Fruit fly (Drosophila melanogaster) whole organism, prepupa: ENCODE data around the gene CG33272.
A peak's percentile ranks its signal among the peaks of the same experiment; 100 is the strongest.

Experiments used
- CG11762 ChIP-seq: fragments of 200-800 bp; sonication (Bioruptor generic); optimal IDR thresholded peaks from 3 replicates; lab custom pipeline; 2016; ENCODE audit warnings: missing biosample characterization, missing genetic modification characterization; ENCODE audit not compliant: insufficient read depth
- CG11902 ChIP-seq: fragments of 200-800 bp; sonication (Bioruptor generic); optimal IDR thresholded peaks from 3 replicates; lab custom pipeline; 2016; ENCODE audit warnings: missing biosample characterization, missing genetic modification characterization
- CG15336 ChIP-seq: fragments of 200-800 bp; sonication (Bioruptor generic); IDR thresholded peaks from 2 replicates; pipeline ENCODE4 v1.3.6; 2022; ENCODE audit warnings: missing biosample characterization, missing genetic modification characterization
- CG1621 ChIP-seq: fragments of 200-800 bp; sonication (Bioruptor generic); optimal IDR thresholded peaks from 3 replicates; lab custom pipeline; 2018; ENCODE audit warnings: missing biosample characterization, mild to moderate bottlenecking, missing genetic modification characterization
- CG16779 ChIP-seq: fragments of 200-800 bp; sonication (Bioruptor generic); optimal IDR thresholded peaks from 3 replicates; lab custom pipeline; 2017; ENCODE audit warnings: missing biosample characterization, mild to moderate bottlenecking, missing genetic modification characterization
- CG3032 ChIP-seq: fragments of 200-800 bp; optimal IDR thresholded peaks from 2 replicates; lab custom pipeline; 2019; ENCODE audit warnings: missing biosample characterization, mild to moderate bottlenecking, missing genetic modification characterization, moderate library complexity
- CG32006 ChIP-seq: fragments of 200-800 bp; sonication (Bioruptor generic); optimal IDR thresholded peaks from 3 replicates; lab custom pipeline; 2017; ENCODE audit warnings: missing biosample characterization, mild to moderate bottlenecking, missing genetic modification characterization
- CG34406 ChIP-seq: fragments of 200-800 bp; sonication (Bioruptor generic); optimal IDR thresholded peaks from 3 replicates; lab custom pipeline; 2016; ENCODE audit warnings: missing biosample characterization, missing genetic modification characterization
- CG3919 ChIP-seq: fragments of 200-800 bp; sonication (Bioruptor generic); optimal IDR thresholded peaks from 3 replicates; lab custom pipeline; 2016; ENCODE audit warnings: missing biosample characterization, missing genetic modification characterization
- CG4318 ChIP-seq: fragments of 200-800 bp; sonication (Bioruptor generic); optimal IDR thresholded peaks from 3 replicates; lab custom pipeline; 2017; ENCODE audit warnings: missing biosample characterization, mild to moderate bottlenecking, missing genetic modification characterization
- CG6163 ChIP-seq: fragments of 200-800 bp; sonication (Bioruptor generic); IDR thresholded peaks from 3 replicates; pipeline ENCODE4 v1.3.6; 2022; ENCODE audit warnings: missing biosample characterization, missing genetic modification characterization
- CG6276 ChIP-seq: fragments of 200-800 bp; sonication (Bioruptor generic); optimal IDR thresholded peaks from 2 replicates; lab custom pipeline; 2017; ENCODE audit warnings: missing biosample characterization, mild to moderate bottlenecking, missing genetic modification characterization
- CG6792 ChIP-seq: fragments of 200-800 bp; sonication (Bioruptor generic); optimal IDR thresholded peaks from 3 replicates; lab custom pipeline; 2016; ENCODE audit warnings: missing biosample characterization, missing genetic modification characterization
- CG6808 ChIP-seq: fragments of 200-800 bp; sonication (Bioruptor generic); optimal IDR thresholded peaks from 3 replicates; lab custom pipeline; 2017; ENCODE audit warnings: missing biosample characterization, missing genetic modification characterization, mild to moderate bottlenecking, moderate library complexity, missing genetic modification reagents
- CG8119 ChIP-seq: fragments of 200-800 bp; sonication (Bioruptor generic); IDR thresholded peaks from 3 replicates; pipeline ENCODE4 v1.3.6; 2022; ENCODE audit warnings: missing biosample characterization, missing genetic modification characterization
- CG8319 ChIP-seq: fragments of 200-800 bp; sonication (Bioruptor generic); optimal IDR thresholded peaks from 3 replicates; lab custom pipeline; 2016; ENCODE audit warnings: missing biosample characterization, missing genetic modification characterization
- CG9139 ChIP-seq: fragments of 200-800 bp; sonication (Bioruptor generic); optimal IDR thresholded peaks from 3 replicates; lab custom pipeline; 2017; ENCODE audit warnings: missing biosample characterization, mild to moderate bottlenecking, missing genetic modification characterization
- Eip75B ChIP-seq: fragments of 200-800 bp; sonication (Bioruptor generic); optimal IDR thresholded peaks from 3 replicates; lab custom pipeline; 2016; ENCODE audit warnings: missing biosample characterization, missing genetic modification characterization
- Eip78C ChIP-seq: fragments of 200-800 bp; sonication (Bioruptor generic); peaks from one replicate; lab custom pipeline; 2016; ENCODE audit warnings: missing biosample characterization, missing genetic modification characterization
- Gug ChIP-seq: fragments of 200-800 bp; sonication (Bioruptor generic); IDR thresholded peaks from 2 replicates; pipeline ENCODE4 v1.3.6; 2022; ENCODE audit warnings: missing biosample characterization, missing genetic modification characterization
- Hr4 ChIP-seq: fragments of 200-800 bp; sonication (Bioruptor generic); optimal IDR thresholded peaks from 3 replicates; lab custom pipeline; 2016; ENCODE audit warnings: missing biosample characterization, missing genetic modification characterization
- Sox14 ChIP-seq: fragments of 200-800 bp; sonication (Bioruptor generic); optimal IDR thresholded peaks from 3 replicates; lab custom pipeline; 2016; ENCODE audit warnings: missing biosample characterization, missing genetic modification characterization
- dac ChIP-seq: fragments of 200-800 bp; sonication (Bioruptor generic); optimal IDR thresholded peaks from 2 replicates; lab custom pipeline; 2017; ENCODE audit warnings: missing biosample characterization, mild to moderate bottlenecking, missing genetic modification characterization
- eg ChIP-seq: fragments of 200-800 bp; sonication (Bioruptor generic); IDR thresholded peaks from 3 replicates; pipeline ENCODE4 v1.3.6; 2022; ENCODE audit warnings: missing biosample characterization, missing genetic modification characterization
- fkh ChIP-seq: fragments of 200-800 bp; sonication (Bioruptor generic); optimal IDR thresholded peaks from 3 replicates; lab custom pipeline; 2017; ENCODE audit warnings: missing biosample characterization, mild to moderate bottlenecking, missing genetic modification characterization, moderate library complexity
- spab ChIP-seq: fragments of 200-800 bp; sonication (Bioruptor generic); optimal IDR thresholded peaks from 2 replicates; lab custom pipeline; 2017; ENCODE audit warnings: missing biosample characterization, mild to moderate bottlenecking, missing genetic modification characterization, missing genetic modification reagents
- svp ChIP-seq: fragments of 200-800 bp; sonication (Bioruptor generic); peaks from one replicate; lab custom pipeline; 2016; ENCODE audit warnings: missing biosample characterization, missing genetic modification characterization
- vri ChIP-seq: fragments of 200-800 bp; sonication (Bioruptor generic); optimal IDR thresholded peaks from 3 replicates; lab custom pipeline; 2016; ENCODE audit warnings: missing biosample characterization, mild to moderate bottlenecking, missing genetic modification characterization

Gene CG33272

DNA sequence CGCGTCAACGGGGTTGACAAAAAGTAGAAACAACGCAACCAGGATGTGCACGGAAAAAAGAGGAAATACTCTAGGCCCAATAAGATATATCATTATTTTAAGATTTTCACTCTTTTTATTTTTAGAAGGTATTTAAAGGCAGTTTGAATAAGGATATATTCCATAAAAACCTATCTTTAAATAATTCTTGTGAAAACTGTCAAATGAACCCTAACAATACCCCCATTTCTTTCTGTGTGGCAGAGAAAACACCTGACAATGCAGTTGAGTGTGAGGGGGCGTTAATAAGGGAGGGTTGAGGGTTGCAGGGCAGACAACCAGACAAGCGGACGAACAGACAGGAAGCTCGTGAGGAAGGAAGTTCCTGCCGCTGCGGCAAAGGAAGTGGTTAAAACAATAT is 41.6 kb upstream of the CG33272 start (continued):
- peak; percentile 34 for TF ChIP-seq dac (GFP tag; lab: Kevin White, UChicago)
- peak; percentile 81 for TF ChIP-seq eg (GFP tag; lab: Robert Waterston, UW)
- TF ChIP-seq CG3919, result peak; percentile 65
- peak; percentile 87 for TF ChIP-seq Eip78C (GFP tag; lab: Kevin White, UChicago)
- peak; percentile 56 for TF ChIP-seq CG6276 (GFP tag; lab: Kevin White, UChicago)
- peak; percentile 50 for TF ChIP-seq CG3032 (tag; lab: Kevin White, UChicago)
- TF ChIP-seq spab (GFP tag; lab: Kevin White, UChicago), result peak; percentile 47
- TF ChIP-seq CG6808 (GFP tag; lab: Kevin White, UChicago), result peak; percentile 58
- TF ChIP-seq svp, result peak; percentile 76
- peak; percentile 72 for TF ChIP-seq Hr4 (GFP tag; lab: Kevin White, UChicago)
- no peak for TF ChIP-seq CG9139
- peak; percentile 68 for TF ChIP-seq CG8119
- peak; percentile 78 for TF ChIP-seq CG32006
- TF ChIP-seq CG1621 (tag; lab: Kevin White, UChicago), result peak; percentile 31
- TF ChIP-seq CG11762 (GFP tag; lab: Kevin White, UChicago), result peak; percentile 33

DNA sequence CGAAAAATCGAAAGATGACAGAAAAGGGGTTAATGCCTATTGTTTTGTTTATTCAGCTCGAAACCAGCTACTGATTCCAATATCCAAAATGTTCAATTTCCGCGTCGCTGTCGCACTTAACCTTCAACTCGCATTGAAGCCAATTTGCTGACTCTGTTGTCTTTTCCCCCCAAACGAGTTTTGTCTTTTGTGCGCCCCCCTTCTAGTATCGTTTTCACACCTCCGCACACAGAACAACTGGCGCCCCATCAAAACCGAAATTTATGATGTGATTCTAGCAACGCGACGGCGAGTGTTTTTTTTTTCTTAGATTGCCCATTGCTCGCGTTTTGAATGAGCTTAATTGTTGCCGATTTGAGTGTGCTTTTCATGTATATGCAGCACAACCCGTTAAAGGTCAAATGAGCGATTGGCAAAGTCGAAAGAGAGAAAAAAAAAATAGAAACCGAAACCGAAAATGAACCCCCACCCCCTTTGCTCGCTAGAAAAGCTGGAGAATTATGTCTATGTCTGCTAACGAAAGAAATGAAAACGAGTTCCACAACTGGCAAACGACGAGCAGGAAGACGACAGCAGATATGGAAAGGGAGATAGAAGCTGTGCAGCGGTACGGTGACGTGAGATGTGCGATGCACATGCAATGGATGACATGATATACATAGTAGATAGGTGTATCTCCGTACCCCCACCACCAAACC is 40.1 kb upstream of the CG33272 start:
- TF ChIP-seq fkh (GFP tag; lab: Kevin White, UChicago) (peak; percentile 66), Eip75B (GFP tag; lab: Kevin White, UChicago) (no peak), svp (no peak), CG3919 (no peak), CG6163 (GFP tag; lab: Robert Waterston, UW) (0 out of 3 replicates have a peak, but pooled peaks have one; percentile 24)

DNA sequence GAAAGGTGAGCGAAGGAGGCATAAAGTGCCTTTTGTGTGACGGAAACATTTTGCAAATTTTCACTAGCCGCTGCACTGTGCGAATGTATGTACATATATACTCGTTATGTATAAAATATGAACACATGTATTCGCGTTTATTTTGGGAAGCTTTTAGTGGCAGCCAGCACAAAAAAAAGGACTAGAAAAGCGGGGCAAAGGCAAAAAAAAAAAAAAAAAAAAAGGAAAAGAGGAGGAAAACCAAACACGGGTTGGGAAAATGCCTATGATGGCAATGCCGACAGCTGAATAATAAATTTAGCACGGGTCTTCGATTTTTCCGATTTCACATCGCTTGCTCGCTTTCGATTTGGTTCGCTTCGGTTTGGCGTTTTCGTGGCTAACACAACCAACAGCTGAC is 39.0 kb upstream of the CG33272 start:
- TF ChIP-seq CG15336 (GFP tag; lab: Robert Waterston, UW) (0 out of 2 replicates have a peak, but pooled peaks have one; percentile 27), Gug (peak; percentile 13; the same call in 1 of the 2 replicates), vri (GFP tag; lab: Kevin White, UChicago) (no peak), CG4318 (no peak), spab (GFP tag; lab: Kevin White, UChicago) (no peak), CG8119 (peak; percentile 55; the same call in 2 of the 3 replicates), Eip78C (GFP tag; lab: Kevin White, UChicago) (peak; percentile 11), Sox14 (no peak), CG6276 (GFP tag; lab: Kevin White, UChicago) (peak; percentile 22), eg (GFP tag; lab: Robert Waterston, UW) (peak; percentile 61; the same call in 2 of the 3 replicates), CG6792 (GFP tag; lab: Kevin White, UChicago) (no peak), CG8319 (GFP tag; lab: Kevin White, UChicago) (no peak)

DNA sequence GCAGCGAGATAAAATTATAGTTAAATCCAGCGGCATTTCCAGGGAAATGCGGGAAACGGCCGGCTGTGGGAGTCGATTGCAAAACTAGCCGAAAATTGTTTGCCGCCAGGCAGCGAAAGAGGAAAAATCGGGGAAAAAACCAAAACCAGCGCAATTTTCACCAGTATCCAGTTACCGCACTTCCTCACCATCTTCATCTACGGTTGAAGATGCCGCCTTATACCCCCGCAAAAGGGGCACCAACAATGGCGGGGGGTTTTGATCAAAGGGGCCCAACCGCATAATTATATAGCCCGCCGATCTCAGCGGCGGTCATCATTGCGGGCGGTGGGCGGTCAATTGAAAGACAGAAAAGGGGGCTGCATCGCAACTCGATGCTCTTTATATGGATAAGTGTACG is 37.6 kb upstream of the CG33272 start:
- no peak for TF ChIP-seq CG34406 (GFP tag; lab: Kevin White, UChicago)
- TF ChIP-seq CG1621 (tag; lab: Kevin White, UChicago), result no peak
- TF ChIP-seq CG11762 (GFP tag; lab: Kevin White, UChicago), result no peak
- no peak for TF ChIP-seq CG16779 (tag; lab: Kevin White, UChicago)
- no peak for TF ChIP-seq dac (GFP tag; lab: Kevin White, UChicago)

DNA sequence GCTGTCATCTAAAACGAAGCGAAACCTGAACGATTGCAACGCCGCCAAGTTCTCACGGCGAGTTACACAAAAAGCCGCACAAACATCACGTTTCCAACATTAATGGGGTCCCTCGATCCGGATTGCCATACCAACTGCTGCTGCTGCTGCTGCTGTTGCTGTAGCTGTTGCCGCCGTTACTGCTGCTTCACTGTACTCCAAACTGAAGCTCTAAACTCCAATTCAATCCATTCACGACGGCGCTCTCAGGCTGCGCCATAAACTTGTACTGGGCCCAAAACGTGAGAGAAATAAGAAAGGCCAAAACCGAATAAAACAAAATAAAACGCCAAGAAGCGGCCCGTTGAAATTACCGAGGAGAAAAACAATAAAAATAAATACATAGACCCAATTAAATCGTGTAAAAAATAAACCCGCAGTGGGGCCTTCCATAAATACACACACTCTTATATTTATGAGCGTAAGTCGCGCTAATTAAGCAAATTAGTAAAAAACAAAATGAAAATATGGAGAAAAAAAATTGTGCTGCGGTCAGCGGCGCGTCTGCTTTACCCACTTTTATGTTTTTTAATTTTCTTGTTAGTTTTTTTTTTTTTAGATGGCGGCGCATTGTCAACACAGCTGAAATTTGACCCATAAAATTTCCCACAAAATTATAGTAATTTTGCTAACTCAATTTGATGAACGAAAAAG is 37.1 kb upstream of the CG33272 start:
- TF ChIP-seq CG6276 (GFP tag; lab: Kevin White, UChicago) (peak; percentile 34), CG11902 (GFP tag; lab: Kevin White, UChicago) (no peak), Eip78C (GFP tag; lab: Kevin White, UChicago) (peak; percentile 25)
- TF ChIP-seq, all 60 proteins: peak for 2
